Fruit fly (Drosophila melanogaster) whole organism, embryonic: ENCODE data around the gene CG13653.

Experiments used
- Antp ChIP-seq: fragments of 200-800 bp; sonication (Bioruptor generic); optimal IDR thresholded peaks from 3 replicates; lab custom pipeline; 2016; ENCODE audit warnings: missing biosample characterization, missing genetic modification characterization
- Atf6 ChIP-seq: fragments of 200-800 bp; sonication (Bioruptor generic); IDR thresholded peaks from 2 replicates; pipeline ENCODE4 v1.3.6; 2022; ENCODE audit warnings: missing biosample characterization, missing genetic modification characterization
- BtbVII ChIP-seq: fragments of 200-800 bp; sonication (Bioruptor generic); optimal IDR thresholded peaks from 3 replicates; lab custom pipeline; 2017; ENCODE audit warnings: missing biosample characterization, mild to moderate bottlenecking, missing genetic modification characterization
- CG10209 ChIP-seq: fragments of 200-800 bp; sonication (Bioruptor generic); optimal IDR thresholded peaks from 3 replicates; lab custom pipeline; 2017; ENCODE audit warnings: missing biosample characterization, mild to moderate bottlenecking, missing genetic modification characterization, missing genetic modification reagents
- CG1024 ChIP-seq: fragments of 200-800 bp; sonication (Bioruptor generic); IDR thresholded peaks from 2 replicates; pipeline ENCODE4 v1.3.6; 2022; ENCODE audit warnings: missing biosample characterization, missing genetic modification characterization
- CG11247 ChIP-seq: fragments of 200-800 bp; sonication (Bioruptor generic); IDR thresholded peaks from 2 replicates; pipeline ENCODE4 v1.3.6; 2022; ENCODE audit warnings: missing biosample characterization, missing genetic modification characterization
- CG11504 ChIP-seq: fragments of 200-800 bp; sonication (Bioruptor generic); optimal IDR thresholded peaks from 3 replicates; lab custom pipeline; 2019; ENCODE audit warnings: missing biosample characterization, mild to moderate bottlenecking, missing genetic modification characterization, moderate library complexity
- CG13775 ChIP-seq: fragments of 200-800 bp; sonication (Bioruptor generic); optimal IDR thresholded peaks from 3 replicates; lab custom pipeline; 2017; ENCODE audit warnings: missing biosample characterization, mild to moderate bottlenecking, missing genetic modification characterization
- CG15011 ChIP-seq: fragments of 200-800 bp; sonication (Bioruptor generic); optimal IDR thresholded peaks from 3 replicates; lab custom pipeline; 2018; ENCODE audit warnings: missing biosample characterization, mild to moderate bottlenecking, missing genetic modification characterization
- CG15514 ChIP-seq: fragments of 200-800 bp; sonication (Bioruptor generic); optimal IDR thresholded peaks from 3 replicates; lab custom pipeline; 2017; ENCODE audit warnings: missing biosample characterization, missing genetic modification characterization, mild to moderate bottlenecking, moderate library complexity, missing genetic modification reagents
- CG16815 ChIP-seq: fragments of 200-800 bp; sonication (Bioruptor generic); optimal IDR thresholded peaks from 3 replicates; lab custom pipeline; 2017; ENCODE audit warnings: missing biosample characterization, mild to moderate bottlenecking, missing genetic modification characterization
- CG17361 ChIP-seq: fragments of 200-800 bp; sonication (Bioruptor generic); IDR thresholded peaks from 3 replicates; pipeline ENCODE4 v1.3.6; 2022; ENCODE audit warnings: missing biosample characterization, missing genetic modification characterization
- CG17802 ChIP-seq: fragments of 200-800 bp; sonication (Bioruptor generic); optimal IDR thresholded peaks from 2 replicates; lab custom pipeline; 2018; ENCODE audit warnings: missing biosample characterization, mild to moderate bottlenecking, missing genetic modification characterization, moderate library complexity
- CG1792 ChIP-seq: fragments of 200-800 bp; sonication (Bioruptor generic); optimal IDR thresholded peaks from 2 replicates; lab custom pipeline; 2016; ENCODE audit warnings: missing biosample characterization, missing genetic modification characterization
- CG2120 ChIP-seq: fragments of 200-800 bp; sonication (Bioruptor generic); optimal IDR thresholded peaks from 3 replicates; lab custom pipeline; 2016; ENCODE audit warnings: missing biosample characterization, missing genetic modification characterization
- CG2678 ChIP-seq: fragments of 200-800 bp; sonication (Bioruptor generic); optimal IDR thresholded peaks from 3 replicates; lab custom pipeline; 2019; ENCODE audit warnings: missing biosample characterization, mild to moderate bottlenecking, missing genetic modification characterization, moderate library complexity
- CG30403 ChIP-seq: fragments of 200-800 bp; sonication (Bioruptor generic); optimal IDR thresholded peaks from 3 replicates; lab custom pipeline; 2016; ENCODE audit warnings: missing biosample characterization, missing genetic modification characterization
- CG4404 ChIP-seq: fragments of 200-800 bp; sonication (Bioruptor generic); IDR thresholded peaks from 2 replicates; pipeline ENCODE4 v1.3.6; 2022; ENCODE audit warnings: missing biosample characterization, missing genetic modification characterization
- CG7357 ChIP-seq: fragments of 200-800 bp; sonication (Bioruptor generic); IDR thresholded peaks from 3 replicates; pipeline ENCODE4 v1.3.6; 2022; ENCODE audit warnings: missing biosample characterization, missing genetic modification characterization
- CG7928 ChIP-seq: fragments of 200-800 bp; sonication (Bioruptor generic); optimal IDR thresholded peaks from 2 replicates; lab custom pipeline; 2017; ENCODE audit warnings: missing biosample characterization, mild to moderate bottlenecking, missing genetic modification characterization
- Camta ChIP-seq: fragments of 200-800 bp; sonication (Bioruptor generic); optimal IDR thresholded peaks from 2 replicates; lab custom pipeline; 2016; ENCODE audit warnings: missing biosample characterization, missing genetic modification characterization
- CkIIα-i1 ChIP-seq: fragments of 200-800 bp; sonication (Bioruptor generic); IDR thresholded peaks from 2 replicates; pipeline ENCODE4 v1.3.6; 2022; ENCODE audit warnings: missing biosample characterization, missing genetic modification characterization
- CoRest ChIP-seq: fragments of 200-800 bp; sonication (Bioruptor generic); optimal IDR thresholded peaks from 3 replicates; lab custom pipeline; 2018; ENCODE audit warnings: missing biosample characterization, mild to moderate bottlenecking, missing genetic modification characterization, moderate library complexity
- D19A ChIP-seq: fragments of 200-800 bp; optimal IDR thresholded peaks from 3 replicates; lab custom pipeline; 2019; ENCODE audit warnings: missing biosample characterization, mild to moderate bottlenecking, missing genetic modification characterization, moderate library complexity
- E2f2 ChIP-seq: fragments of 200-800 bp; sonication (Bioruptor generic); IDR thresholded peaks from 2 replicates; pipeline ENCODE4 v1.3.6; 2022; ENCODE audit warnings: missing biosample characterization, missing genetic modification characterization
- Fer1 ChIP-seq: fragments of 200-800 bp; sonication (Bioruptor generic); optimal IDR thresholded peaks from 2 replicates; lab custom pipeline; 2017; ENCODE audit warnings: missing biosample characterization, mild to moderate bottlenecking, missing genetic modification characterization
- H15 ChIP-seq: fragments of 200-800 bp; sonication (Bioruptor generic); IDR thresholded peaks from 3 replicates; pipeline ENCODE4 v1.3.6; 2022; ENCODE audit warnings: missing biosample characterization, missing genetic modification characterization
- HLH3B ChIP-seq: fragments of 200-800 bp; sonication (Bioruptor generic); IDR thresholded peaks from 2 replicates; pipeline ENCODE4 v1.3.6; 2022; ENCODE audit warnings: missing biosample characterization, missing genetic modification characterization
- HLHmδ ChIP-seq: fragments of 200-800 bp; sonication (Bioruptor generic); optimal IDR thresholded peaks from 2 replicates; lab custom pipeline; 2018; ENCODE audit warnings: missing biosample characterization, mild to moderate bottlenecking, missing genetic modification characterization, moderate library complexity
- Hmr ChIP-seq: fragments of 200-800 bp; sonication (Bioruptor generic); optimal IDR thresholded peaks from 3 replicates; lab custom pipeline; 2017; ENCODE audit warnings: mild to moderate bottlenecking, missing biosample characterization, missing genetic modification reagents, missing genetic modification characterization
- NK7.1 ChIP-seq: fragments of 200-800 bp; sonication (Bioruptor generic); optimal IDR thresholded peaks from 3 replicates; lab custom pipeline; 2016; ENCODE audit warnings: missing biosample characterization, missing genetic modification characterization
- NfI ChIP-seq: fragments of 200-800 bp; sonication (Bioruptor generic); optimal IDR thresholded peaks from 3 replicates; lab custom pipeline; 2018; ENCODE audit warnings: missing biosample characterization, mild to moderate bottlenecking, missing genetic modification characterization, moderate library complexity
- Oaz ChIP-seq: fragments of 200-800 bp; sonication (Bioruptor generic); IDR thresholded peaks from 2 replicates; pipeline ENCODE4 v1.3.6; 2022; ENCODE audit warnings: missing biosample characterization, missing genetic modification characterization
- Six4 ChIP-seq: fragments of 200-800 bp; sonication (Bioruptor generic); optimal IDR thresholded peaks from 2 replicates; lab custom pipeline; 2016; ENCODE audit warnings: missing biosample characterization, missing genetic modification characterization
- chn ChIP-seq: fragments of 200-800 bp; sonication (Bioruptor generic); optimal IDR thresholded peaks from 2 replicates; lab custom pipeline; 2016; ENCODE audit warnings: missing biosample characterization, missing genetic modification characterization
- dmrt11E ChIP-seq: fragments of 200-800 bp; sonication (Bioruptor generic); optimal IDR thresholded peaks from 3 replicates; lab custom pipeline; 2018; ENCODE audit warnings: missing biosample characterization, mild to moderate bottlenecking, missing genetic modification characterization, moderate library complexity
- dmrt99B ChIP-seq: fragments of 200-800 bp; sonication (Bioruptor generic); optimal IDR thresholded peaks from 2 replicates; lab custom pipeline; 2018; ENCODE audit warnings: missing biosample characterization, mild to moderate bottlenecking, missing genetic modification characterization, moderate library complexity
- lab ChIP-seq: fragments of 200-800 bp; sonication (Bioruptor generic); optimal IDR thresholded peaks from 3 replicates; lab custom pipeline; 2017; ENCODE audit warnings: missing biosample characterization, missing genetic modification characterization, mild to moderate bottlenecking, moderate library complexity, missing genetic modification reagents
- lmd ChIP-seq: fragments of 200-800 bp; sonication (Bioruptor generic); IDR thresholded peaks from 2 replicates; pipeline ENCODE4 v1.3.6; 2022; ENCODE audit warnings: missing biosample characterization, missing genetic modification characterization
- mam ChIP-seq: fragments of 200-800 bp; sonication (Bioruptor generic); optimal IDR thresholded peaks from 3 replicates; lab custom pipeline; 2016; ENCODE audit warnings: missing biosample characterization, missing genetic modification characterization
- nerfin-2 ChIP-seq: fragments of 200-800 bp; sonication (Bioruptor generic); IDR thresholded peaks from 2 replicates; pipeline ENCODE4 v1.3.6; 2022; ENCODE audit warnings: missing biosample characterization, missing genetic modification characterization; ENCODE audit not compliant: partially characterized antibody
- nmo ChIP-seq: fragments of 200-800 bp; sonication (Bioruptor generic); optimal IDR thresholded peaks from 2 replicates; lab custom pipeline; 2018; ENCODE audit warnings: missing biosample characterization, mild to moderate bottlenecking, missing genetic modification characterization, moderate library complexity
- odd ChIP-seq: fragments of 200-800 bp; sonication (Bioruptor generic); optimal IDR thresholded peaks from 2 replicates; lab custom pipeline; 2017; ENCODE audit warnings: missing biosample characterization, mild to moderate bottlenecking, missing genetic modification characterization
- prd ChIP-seq, 3 experiments: fragments of >200 bp in 2 of 3; fragments of 200-800 bp in 1 of 3; sonication (Bioruptor generic) in 1 of 3; optimal IDR thresholded peaks in 2 of 3; IDR thresholded peaks in 1 of 3; 2 replicates in 2 of 3; 3 replicates in 1 of 3; pipeline versions ENCODE4 v1.3.6 to Lab custom; 2017 to 2022; ENCODE audit warnings: missing biosample characterization in 1 of 3, missing genetic modification characterization in 1 of 3
- pros ChIP-seq: fragments of 200-800 bp; sonication (Bioruptor generic); optimal IDR thresholded peaks from 3 replicates; lab custom pipeline; 2019; ENCODE audit warnings: missing biosample characterization, mild to moderate bottlenecking, missing genetic modification characterization, moderate library complexity
- psq ChIP-seq: fragments of 200-800 bp; sonication (Bioruptor generic); optimal IDR thresholded peaks from 2 replicates; lab custom pipeline; 2017; ENCODE audit warnings: missing biosample characterization, missing genetic modification characterization
- row ChIP-seq: fragments of 200-800 bp; sonication (Bioruptor generic); IDR thresholded peaks from 3 replicates; pipeline ENCODE4 v1.3.6; 2022; ENCODE audit warnings: missing biosample characterization, missing genetic modification characterization
- sens ChIP-seq: fragments of 200-800 bp; sonication (Bioruptor generic); peaks from one replicate; lab custom pipeline; 2016; ENCODE audit warnings: missing biosample characterization, missing genetic modification characterization
- slbo ChIP-seq: fragments of 200-800 bp; sonication (Bioruptor generic); IDR thresholded peaks from 2 replicates; pipeline ENCODE4 v1.3.6; 2022; ENCODE audit warnings: missing biosample characterization, missing genetic modification characterization
- usp ChIP-seq: fragments of >200 bp; optimal IDR thresholded peaks from 2 replicates; lab custom pipeline; 2017; ENCODE audit warnings: missing biosample characterization, missing genetic modification characterization
- zf30C ChIP-seq: fragments of 200-800 bp; sonication (Bioruptor generic); optimal IDR thresholded peaks from 3 replicates; lab custom pipeline; 2018; ENCODE audit warnings: missing biosample characterization, mild to moderate bottlenecking, missing genetic modification characterization

Gene CG13653

DNA sequence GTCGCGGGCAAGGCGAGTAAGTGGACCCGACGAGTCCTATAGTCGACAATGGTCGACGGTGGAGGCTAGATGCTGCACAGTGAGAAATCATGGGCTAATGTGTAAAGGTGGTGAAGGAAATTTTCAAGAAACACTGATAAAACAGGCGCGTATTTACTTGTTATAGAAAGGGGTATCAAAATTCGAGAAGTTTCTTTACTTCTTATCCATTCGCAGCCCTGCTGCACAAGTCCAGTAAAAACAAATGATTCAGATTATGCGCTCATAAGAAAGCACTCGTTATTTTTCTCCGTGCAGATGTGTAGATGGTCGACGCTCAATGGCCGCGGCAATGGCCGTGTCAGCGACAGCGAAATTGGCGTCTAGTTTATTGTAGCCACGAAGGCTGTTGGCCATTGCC, 18.8 kb upstream of the CG13653 start (continued):
- TF ChIP-seq prd (optimal IDR thresholded peaks at IDR 0.05; lab: Kevin White, UChicago) (no peak), prd (GFP tag; IDR thresholded peaks at IDR 0.05; lab: Robert Waterston, UW) (peak; percentile 51; the same call in 1 of the 3 replicates), CG2120 (GFP tag; lab: Kevin White, UChicago) (peak; percentile 17), dmrt99B (peak; percentile 23), CG7928 (no peak), lmd (GFP tag; lab: Robert Waterston, UW) (peak; percentile 15; the same call in 1 of the 2 replicates), CG11247 (GFP tag; lab: Robert Waterston, UW) (no peak), CoRest (tag; lab: Kevin White, UChicago) (peak; percentile 7), slbo (GFP tag; lab: Robert Waterston, UW) (0 out of 2 replicates have a peak, but pooled peaks have one; percentile 23), odd (GFP tag; lab: Kevin White, UChicago) (no peak), Hmr (GFP tag; lab: Kevin White, UChicago) (peak; percentile 9), CG11504 (peak; percentile 28), nerfin-2 (GFP tag; lab: Robert Waterston, UW) (no peak), CG7357 (GFP tag; lab: Robert Waterston, UW) (no peak), CkIIα-i1 (no peak), Fer1 (GFP tag; lab: Kevin White, UChicago) (no peak), CG10209 (GFP tag; lab: Kevin White, UChicago) (peak; percentile 11), dmrt11E (no peak), CG15514 (GFP tag; lab: Kevin White, UChicago) (no peak), psq (GFP tag; lab: Kevin White, UChicago) (no peak), HLHmδ (GFP tag; lab: Kevin White, UChicago) (no peak), H15 (GFP tag; lab: Robert Waterston, UW) (no peak), Camta (GFP tag; lab: Kevin White, UChicago) (no peak), mam (GFP tag; lab: Kevin White, UChicago) (no peak), zf30C (GFP tag; lab: Kevin White, UChicago) (peak; percentile 58), CG13775 (no peak), CG17802 (no peak), CG2678 (peak; percentile 24), CG16815 (no peak), nmo (GFP tag; lab: Kevin White, UChicago) (no peak), Six4 (GFP tag; lab: Kevin White, UChicago) (no peak), chn (GFP tag; lab: Kevin White, UChicago) (no peak), Atf6 (GFP tag; lab: Robert Waterston, UW) (no peak), CG15011 (GFP tag; lab: Kevin White, UChicago) (no peak), E2f2 (no peak), CG17361 (GFP tag; lab: Robert Waterston, UW) (no peak), CG4404 (GFP tag; lab: Robert Waterston, UW) (peak; percentile 12; the same call in 1 of the 2 replicates), lab (GFP tag; lab: Kevin White, UChicago) (peak; percentile 11), D19A (tag; lab: Kevin White, UChicago) (no peak), pros (GFP tag; lab: Kevin White, UChicago) (no peak), sens (GFP tag; lab: Kevin White, UChicago) (peak; percentile 51), NfI (GFP tag; lab: Kevin White, UChicago) (no peak), BtbVII (no peak), NK7.1 (no peak), CG1024 (0 out of 2 replicates have a peak, but pooled peaks have one; percentile 5), row (GFP tag; lab: Robert Waterston, UW) (peak; percentile 51), CG30403 (GFP tag; lab: Kevin White, UChicago) (no peak), Oaz (no peak), usp (GFP tag; lab: Kevin White, UChicago) (no peak), HLH3B (GFP tag; lab: Robert Waterston, UW) (0 out of 2 replicates have a peak, but pooled peaks have one; percentile 5), CG1792 (GFP tag; lab: Kevin White, UChicago) (no peak), Antp (GFP tag; lab: Kevin White, UChicago) (no peak)
